Fruit fly (Drosophila melanogaster) whole organism, embryonic: ENCODE results near the gene Syt12.

ENCODE experiments used
- Abd-B ChIP-seq: fragments of 200-800 bp; sonication (Bioruptor generic); optimal IDR thresholded peaks from 2 replicates; lab custom pipeline; 2018; ENCODE audit warnings: missing biosample characterization, mild to moderate bottlenecking, missing genetic modification characterization, moderate library complexity
- Aef1 ChIP-seq: fragments of 200-800 bp; sonication (Bioruptor generic); IDR thresholded peaks from 3 replicates; pipeline ENCODE4 v1.3.6; 2022; ENCODE audit warnings: missing biosample characterization, missing genetic modification characterization
- CG10147 ChIP-seq: fragments of 200-800 bp; sonication (Bioruptor generic); optimal IDR thresholded peaks from 2 replicates; lab custom pipeline; 2019; ENCODE audit warnings: missing biosample characterization, mild to moderate bottlenecking, missing genetic modification characterization, moderate library complexity
- CG10209 ChIP-seq: fragments of 200-800 bp; sonication (Bioruptor generic); optimal IDR thresholded peaks from 3 replicates; lab custom pipeline; 2017; ENCODE audit warnings: missing biosample characterization, mild to moderate bottlenecking, missing genetic modification characterization, missing genetic modification reagents
- CG10654 ChIP-seq: fragments of 200-800 bp; sonication (Bioruptor generic); optimal IDR thresholded peaks from 2 replicates; lab custom pipeline; 2016; ENCODE audit warnings: missing biosample characterization, missing genetic modification characterization
- CG1233 ChIP-seq: fragments of 200-800 bp; sonication (Bioruptor generic); optimal IDR thresholded peaks from 4 replicates; lab custom pipeline; 2018; ENCODE audit warnings: missing biosample characterization, mild to moderate bottlenecking, missing genetic modification characterization
- CG13287 ChIP-seq: fragments of 200-800 bp; sonication (Bioruptor generic); IDR thresholded peaks from 2 replicates; pipeline ENCODE4 v1.3.6; 2022; ENCODE audit warnings: missing biosample characterization, missing genetic modification characterization; ENCODE audit not compliant: partially characterized antibody
- CG15696 ChIP-seq: fragments of 200-800 bp; sonication (Bioruptor generic); optimal IDR thresholded peaks from 2 replicates; lab custom pipeline; 2019; ENCODE audit warnings: missing biosample characterization, mild to moderate bottlenecking, missing genetic modification characterization, moderate library complexity
- CG1603 ChIP-seq: fragments of 200-800 bp; sonication (Bioruptor generic); optimal IDR thresholded peaks from 2 replicates; lab custom pipeline; 2019; ENCODE audit warnings: missing biosample characterization, mild to moderate bottlenecking, missing genetic modification characterization, moderate library complexity
- CG16779 ChIP-seq: fragments of 200-800 bp; sonication (Bioruptor generic); IDR thresholded peaks from 2 replicates; pipeline ENCODE4 v1.3.6; 2022; ENCODE audit warnings: missing biosample characterization, missing genetic modification characterization
- CG17829 ChIP-seq: fragments of 200-800 bp; optimal IDR thresholded peaks from 2 replicates; lab custom pipeline; 2019; ENCODE audit warnings: missing biosample characterization, mild to moderate bottlenecking, missing genetic modification characterization, moderate library complexity
- CG18476 ChIP-seq: fragments of 200-800 bp; sonication (Bioruptor generic); optimal IDR thresholded peaks from 2 replicates; lab custom pipeline; 2016; ENCODE audit warnings: missing biosample characterization, mild to moderate bottlenecking, missing genetic modification characterization
- CG31224 ChIP-seq: fragments of 200-800 bp; sonication (Bioruptor generic); IDR thresholded peaks from 2 replicates; pipeline ENCODE4 v1.3.6; 2022; ENCODE audit warnings: missing biosample characterization, missing genetic modification characterization
- CG3407 ChIP-seq: fragments of 200-800 bp; sonication (Bioruptor generic); optimal IDR thresholded peaks from 2 replicates; lab custom pipeline; 2018; ENCODE audit warnings: missing biosample characterization, mild to moderate bottlenecking, missing genetic modification characterization
- CG4282 ChIP-seq: fragments of 200-800 bp; sonication (Bioruptor generic); optimal IDR thresholded peaks from 2 replicates; lab custom pipeline; 2016; ENCODE audit warnings: missing biosample characterization, missing genetic modification characterization
- CG4707 ChIP-seq: fragments of 200-800 bp; sonication (Bioruptor generic); optimal IDR thresholded peaks from 2 replicates; lab custom pipeline; 2018; ENCODE audit warnings: missing biosample characterization, mild to moderate bottlenecking, missing genetic modification characterization, moderate library complexity
- CG4730 ChIP-seq: fragments of 200-800 bp; sonication (Bioruptor generic); IDR thresholded peaks from 2 replicates; pipeline ENCODE4 v1.3.6; 2022; ENCODE audit warnings: missing biosample characterization, missing genetic modification characterization
- CG6813 ChIP-seq: fragments of 200-800 bp; sonication (Bioruptor generic); optimal IDR thresholded peaks from 2 replicates; lab custom pipeline; 2017; ENCODE audit warnings: missing biosample characterization, missing genetic modification characterization, mild to moderate bottlenecking, moderate library complexity, missing genetic modification reagents
- CG6854 ChIP-seq: fragments of 200-800 bp; sonication (Bioruptor generic); optimal IDR thresholded peaks from 3 replicates; lab custom pipeline; 2017; ENCODE audit warnings: missing biosample characterization, mild to moderate bottlenecking, missing genetic modification characterization
- CG7963 ChIP-seq: fragments of 200-800 bp; sonication (Bioruptor generic); IDR thresholded peaks from 3 replicates; pipeline ENCODE4 v1.3.6; 2022; ENCODE audit warnings: missing biosample characterization, missing genetic modification characterization; ENCODE audit not compliant: partially characterized antibody
- CG8924 ChIP-seq: fragments of 200-800 bp; optimal IDR thresholded peaks from 3 replicates; lab custom pipeline; 2019; ENCODE audit warnings: missing biosample characterization, mild to moderate bottlenecking, missing genetic modification characterization, moderate library complexity
- CG9609 ChIP-seq: fragments of 200-800 bp; sonication (Bioruptor generic); optimal IDR thresholded peaks from 3 replicates; lab custom pipeline; 2016; ENCODE audit warnings: missing biosample characterization, missing genetic modification characterization
- CG9876 ChIP-seq: fragments of 200-800 bp; sonication (Bioruptor generic); optimal IDR thresholded peaks from 2 replicates; lab custom pipeline; 2016; ENCODE audit warnings: missing biosample characterization, missing genetic modification characterization
- CG9932 ChIP-seq: fragments of 200-800 bp; sonication (Bioruptor generic); IDR thresholded peaks from 2 replicates; pipeline ENCODE4 v1.3.6; 2022; ENCODE audit warnings: missing biosample characterization, missing genetic modification characterization
- D19A ChIP-seq: fragments of 200-800 bp; optimal IDR thresholded peaks from 3 replicates; lab custom pipeline; 2019; ENCODE audit warnings: missing biosample characterization, mild to moderate bottlenecking, missing genetic modification characterization, moderate library complexity
- Dll ChIP-seq: fragments of 200-800 bp; sonication (Bioruptor generic); IDR thresholded peaks from 4 replicates; pipeline ENCODE4 v1.3.6; 2022; ENCODE audit warnings: missing biosample characterization, missing genetic modification characterization; ENCODE audit not compliant: partially characterized antibody
- Doc2 ChIP-seq: fragments of 200-800 bp; sonication (Bioruptor generic); IDR thresholded peaks from 2 replicates; pipeline ENCODE4 v1.3.6; 2022; ENCODE audit warnings: missing biosample characterization, missing genetic modification characterization
- H2.0 ChIP-seq: fragments of 200-800 bp; sonication (Bioruptor generic); IDR thresholded peaks from 2 replicates; pipeline ENCODE4 v1.3.6; 2022; ENCODE audit warnings: missing biosample characterization, missing genetic modification characterization
- HHEX ChIP-seq: fragments of 200-800 bp; sonication (Bioruptor generic); optimal IDR thresholded peaks from 3 replicates; lab custom pipeline; 2017; ENCODE audit warnings: missing biosample characterization, mild to moderate bottlenecking, missing genetic modification characterization, missing genetic modification reagents
- HmgD ChIP-seq: fragments of 200-800 bp; sonication (Bioruptor generic); optimal IDR thresholded peaks from 3 replicates; lab custom pipeline; 2016; ENCODE audit warnings: missing biosample characterization, missing genetic modification characterization
- Mrtf ChIP-seq: fragments of 200-800 bp; sonication (Bioruptor generic); IDR thresholded peaks from 3 replicates; pipeline ENCODE4 v1.3.6; 2022; ENCODE audit warnings: missing biosample characterization, missing genetic modification characterization
- Nf-YC ChIP-seq: fragments of 200-800 bp; optimal IDR thresholded peaks from 3 replicates; lab custom pipeline; 2019; ENCODE audit warnings: missing biosample characterization, mild to moderate bottlenecking, missing genetic modification characterization, moderate library complexity
- Poxn ChIP-seq: fragments of 200-800 bp; sonication (Bioruptor generic); IDR thresholded peaks from 2 replicates; pipeline ENCODE4 v1.3.6; 2022; ENCODE audit warnings: missing biosample characterization, missing genetic modification characterization
- Ravus ChIP-seq: fragments of 200-800 bp; sonication (Bioruptor generic); IDR thresholded peaks from 2 replicates; pipeline ENCODE4 v1.3.6; 2022; ENCODE audit warnings: missing biosample characterization, missing genetic modification characterization
- Side ChIP-seq: fragments of 200-800 bp; sonication (Bioruptor generic); optimal IDR thresholded peaks from 2 replicates; lab custom pipeline; 2016; ENCODE audit warnings: missing biosample characterization, missing genetic modification characterization
- Vsx1 ChIP-seq: fragments of 200-800 bp; sonication (Bioruptor generic); optimal IDR thresholded peaks from 2 replicates; lab custom pipeline; 2017; ENCODE audit warnings: missing biosample characterization, mild to moderate bottlenecking, missing genetic modification characterization, missing genetic modification reagents
- ara ChIP-seq: fragments of 200-800 bp; sonication (Bioruptor generic); IDR thresholded peaks from 2 replicates; pipeline ENCODE4 v1.3.6; 2022; ENCODE audit warnings: missing biosample characterization, missing genetic modification characterization
- ci ChIP-seq: fragments of 200-800 bp; sonication (Bioruptor generic); IDR thresholded peaks from 3 replicates; pipeline ENCODE4 v1.3.6; 2022; ENCODE audit warnings: missing biosample characterization, missing genetic modification characterization
- da ChIP-seq: fragments of 200-800 bp; sonication (Bioruptor generic); optimal IDR thresholded peaks from 2 replicates; lab custom pipeline; 2016; ENCODE audit warnings: missing biosample characterization, missing genetic modification characterization
- dpn ChIP-seq, 2 experiments: fragments of 200-800 bp; sonication (Bioruptor generic); optimal IDR thresholded peaks; 3 replicates each; lab custom pipeline; 2016; ENCODE audit warnings: missing biosample characterization in 2 of 2, missing genetic modification characterization in 2 of 2
- esg ChIP-seq: fragments of 200-800 bp; sonication (Bioruptor generic); conservative IDR thresholded peaks from 2 replicates; pipeline ENCODE4 v1.3.6; 2022; ENCODE audit warnings: missing biosample characterization, missing genetic modification characterization
- exex ChIP-seq: fragments of 200-800 bp; sonication (Bioruptor generic); optimal IDR thresholded peaks from 4 replicates; lab custom pipeline; 2018; ENCODE audit warnings: missing biosample characterization, mild to moderate bottlenecking, missing genetic modification characterization, moderate library complexity
- gsb-n ChIP-seq: fragments of 200-800 bp; sonication (Bioruptor generic); optimal IDR thresholded peaks from 3 replicates; lab custom pipeline; 2018; ENCODE audit warnings: missing biosample characterization, mild to moderate bottlenecking, missing genetic modification characterization
- jing ChIP-seq: fragments of 200-800 bp; sonication (Bioruptor generic); optimal IDR thresholded peaks from 2 replicates; lab custom pipeline; 2018; ENCODE audit warnings: missing biosample characterization, mild to moderate bottlenecking, missing genetic modification characterization
- kni ChIP-seq: fragments of 200-800 bp; sonication (Bioruptor generic); optimal IDR thresholded peaks from 3 replicates; lab custom pipeline; 2017; ENCODE audit warnings: mild to moderate bottlenecking, missing biosample characterization, missing genetic modification reagents, missing genetic modification characterization
- luna ChIP-seq: fragments of 200-800 bp; sonication (Bioruptor generic); optimal IDR thresholded peaks from 2 replicates; lab custom pipeline; 2016; ENCODE audit warnings: missing biosample characterization, missing genetic modification characterization
- pros ChIP-seq: fragments of 200-800 bp; sonication (Bioruptor generic); optimal IDR thresholded peaks from 3 replicates; lab custom pipeline; 2019; ENCODE audit warnings: missing biosample characterization, mild to moderate bottlenecking, missing genetic modification characterization, moderate library complexity
- seq ChIP-seq: fragments of 200-800 bp; sonication (Bioruptor generic); IDR thresholded peaks from 2 replicates; pipeline ENCODE4 v1.3.6; 2022; ENCODE audit warnings: missing biosample characterization, missing genetic modification characterization
- trh ChIP-seq: fragments of 200-800 bp; sonication (Bioruptor generic); optimal IDR thresholded peaks from 2 replicates; lab custom pipeline; 2016; ENCODE audit warnings: missing biosample characterization, missing genetic modification characterization
- z ChIP-seq: fragments of 200-800 bp; sonication (Bioruptor generic); IDR thresholded peaks from 3 replicates; pipeline ENCODE4 v1.3.6; 2022; ENCODE audit warnings: missing biosample characterization, missing genetic modification characterization

Syt12 gene

DNA sequence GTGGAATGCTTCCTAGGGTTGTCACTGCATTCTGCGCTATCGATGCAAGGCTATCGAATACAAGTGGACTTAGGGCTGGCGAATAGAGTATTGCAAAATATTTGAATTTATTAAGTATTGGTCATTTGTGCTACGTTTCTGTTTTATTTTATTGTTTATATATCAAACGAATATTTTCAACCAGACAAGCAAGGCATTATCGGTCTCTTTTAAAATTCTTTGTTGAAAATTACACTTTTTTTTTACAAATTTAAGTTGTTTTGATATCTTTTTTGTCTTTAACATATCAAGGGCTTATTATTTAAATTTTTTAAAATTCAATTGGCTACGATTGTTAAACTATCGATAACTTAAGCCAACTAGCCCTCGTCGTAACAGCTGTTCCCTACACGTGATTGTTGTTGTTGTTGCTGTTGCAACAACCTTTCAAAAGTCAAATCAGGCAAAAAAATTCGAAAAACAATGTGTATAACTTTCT lies 28.4 kb downstream of the Syt12 start, which contains the start of the genes Ype and CG1662 (continued):
- TF ChIP-seq kni (peak; percentile 36), Abd-B (GFP tag; lab: Kevin White, UChicago) (peak; percentile 77), CG3407 (GFP tag; lab: Kevin White, UChicago) (peak; percentile 47), CG9609 (GFP tag; lab: Kevin White, UChicago) (peak; percentile 56), Poxn (GFP tag; lab: Robert Waterston, UW) (no peak), trh (GFP tag; lab: Kevin White, UChicago) (peak; percentile 4), CG7963 (GFP tag; lab: Robert Waterston, UW) (0 out of 3 replicates have a peak, but pooled peaks have one; percentile 28), pros (GFP tag; lab: Kevin White, UChicago) (no peak), CG4707 (no peak), CG10209 (peak; percentile 75), exex (tag; lab: Kevin White, UChicago) (peak; percentile 27), HHEX (peak; percentile 19), seq (0 out of 2 replicates have a peak, but pooled peaks have one; percentile 35), Mrtf (GFP tag; lab: Robert Waterston, UW) (no peak), CG9876 (GFP tag; lab: Kevin White, UChicago) (peak; percentile 47), CG1233 (GFP tag; lab: Kevin White, UChicago) (peak; percentile 67), dpn (GFP tag; optimal IDR thresholded peaks at IDR 0.05; lab: Kevin White, UChicago) (peak; percentile 68 to 80), Nf-YC (tag; lab: Kevin White, UChicago) (peak; percentile 76), D19A (tag; lab: Kevin White, UChicago) (peak; percentile 58), jing (GFP tag; lab: Kevin White, UChicago) (no peak), CG18476 (GFP tag; lab: Kevin White, UChicago) (peak; percentile 69), Ravus (GFP tag; lab: Robert Waterston, UW) (no peak; the same call in 1 of the 2 replicates), ara (GFP tag; lab: Robert Waterston, UW) (no peak), CG9932 (GFP tag; lab: Robert Waterston, UW) (peak; percentile 83), Side (GFP tag; lab: Kevin White, UChicago) (peak; percentile 27), luna (GFP tag; lab: Kevin White, UChicago) (peak; percentile 3), CG8924 (tag; lab: Kevin White, UChicago) (peak; percentile 80), CG10654 (GFP tag; lab: Kevin White, UChicago) (peak; percentile 69), Aef1 (peak; percentile 69), da (GFP tag; lab: Kevin White, UChicago) (no peak), CG15696 (peak; percentile 83), CG13287 (GFP tag; lab: Robert Waterston, UW) (peak; percentile 75), H2.0 (GFP tag; lab: Robert Waterston, UW) (peak; percentile 46), esg (GFP tag; lab: Robert Waterston, UW) (peak; percentile 64), CG31224 (GFP tag; lab: Robert Waterston, UW) (peak; percentile 38; the same call in 1 of the 2 replicates), Dll (GFP tag; lab: Robert Waterston, UW) (peak; percentile 82), CG6813 (GFP tag; lab: Kevin White, UChicago) (peak; percentile 28), CG6854 (GFP tag; lab: Kevin White, UChicago) (no peak), CG4282 (GFP tag; lab: Kevin White, UChicago) (peak; percentile 17), CG10147 (peak; percentile 71), CG1603 (tag; lab: Kevin White, UChicago) (peak; percentile 47), HmgD (GFP tag; lab: Kevin White, UChicago) (no peak), CG17829 (peak; percentile 77), Vsx1 (GFP tag; lab: Kevin White, UChicago) (peak; percentile 39), Doc2 (GFP tag; lab: Robert Waterston, UW) (no peak), CG4730 (GFP tag; lab: Robert Waterston, UW) (peak; percentile 52), z (GFP tag; lab: Robert Waterston, UW) (no peak), CG16779 (no peak), ci (GFP tag; lab: Robert Waterston, UW) (peak; percentile 52; the same call in 1 of the 3 replicates), gsb-n (tag; lab: Kevin White, UChicago) (peak; percentile 24)
